Fruit fly (Drosophila melanogaster) whole organism, embryonic: ENCODE measurements around the gene CG7387.
A peak's percentile ranks its signal among the peaks of the same experiment; 100 is the strongest.

Source experiments
- Blimp-1 ChIP-seq: fragments of 200-800 bp; sonication (Bioruptor generic); optimal IDR thresholded peaks from 3 replicates; lab custom pipeline; 2018; ENCODE audit warnings: missing biosample characterization, missing genetic modification characterization, mild to moderate bottlenecking, moderate library complexity, missing genetic modification reagents
- CG11504 ChIP-seq: fragments of 200-800 bp; sonication (Bioruptor generic); optimal IDR thresholded peaks from 3 replicates; lab custom pipeline; 2019; ENCODE audit warnings: missing biosample characterization, mild to moderate bottlenecking, missing genetic modification characterization, moderate library complexity
- CG12219 ChIP-seq: fragments of 200-800 bp; sonication (Bioruptor generic); optimal IDR thresholded peaks from 3 replicates; lab custom pipeline; 2018; ENCODE audit warnings: missing biosample characterization, mild to moderate bottlenecking, missing genetic modification characterization
- CG12659 ChIP-seq: fragments of 200-800 bp; sonication (Bioruptor generic); optimal IDR thresholded peaks from 3 replicates; lab custom pipeline; 2017; ENCODE audit warnings: mild to moderate bottlenecking, missing biosample characterization, missing genetic modification reagents, missing genetic modification characterization
- CG13287 ChIP-seq: fragments of 200-800 bp; sonication (Bioruptor generic); IDR thresholded peaks from 2 replicates; pipeline ENCODE4 v1.3.6; 2022; ENCODE audit warnings: missing biosample characterization, missing genetic modification characterization; ENCODE audit not compliant: partially characterized antibody
- CG17612 ChIP-seq: fragments of 200-800 bp; sonication (Bioruptor generic); IDR thresholded peaks from 2 replicates; pipeline ENCODE4 v1.3.6; 2022; ENCODE audit warnings: missing biosample characterization, missing genetic modification characterization
- CG2202 ChIP-seq: fragments of 200-800 bp; sonication (Bioruptor generic); optimal IDR thresholded peaks from 2 replicates; lab custom pipeline; 2018; ENCODE audit warnings: missing biosample characterization, mild to moderate bottlenecking, missing genetic modification characterization
- CG2875 ChIP-seq: fragments of 200-800 bp; sonication (Bioruptor generic); optimal IDR thresholded peaks from 2 replicates; lab custom pipeline; 2017; ENCODE audit warnings: missing biosample characterization, mild to moderate bottlenecking, missing genetic modification characterization, missing genetic modification reagents
- CG31365 ChIP-seq: fragments of 200-800 bp; sonication (Bioruptor generic); optimal IDR thresholded peaks from 2 replicates; lab custom pipeline; 2018; ENCODE audit warnings: missing biosample characterization, mild to moderate bottlenecking, missing genetic modification characterization
- CG32772 ChIP-seq: fragments of 200-800 bp; sonication (Bioruptor generic); IDR thresholded peaks from 2 replicates; pipeline ENCODE4 v1.3.6; 2022; ENCODE audit warnings: missing biosample characterization, missing genetic modification characterization
- CG3281 ChIP-seq: fragments of 200-800 bp; sonication (Bioruptor generic); optimal IDR thresholded peaks from 3 replicates; lab custom pipeline; 2017; ENCODE audit warnings: missing biosample characterization, mild to moderate bottlenecking, missing genetic modification characterization
- CG33557 ChIP-seq: fragments of 200-800 bp; sonication (Bioruptor generic); optimal IDR thresholded peaks from 2 replicates; lab custom pipeline; 2019; ENCODE audit warnings: missing biosample characterization, mild to moderate bottlenecking, missing genetic modification characterization, moderate library complexity
- CG4328 ChIP-seq: fragments of 200-800 bp; sonication (Bioruptor generic); optimal IDR thresholded peaks from 3 replicates; lab custom pipeline; 2017; ENCODE audit warnings: missing biosample characterization, missing genetic modification reagents, missing genetic modification characterization
- CG6254 ChIP-seq: fragments of 200-800 bp; sonication (Bioruptor generic); optimal IDR thresholded peaks from 3 replicates; lab custom pipeline; 2017; ENCODE audit warnings: mild to moderate bottlenecking, missing biosample characterization, missing genetic modification reagents, missing genetic modification characterization
- CG8924 ChIP-seq: fragments of 200-800 bp; optimal IDR thresholded peaks from 3 replicates; lab custom pipeline; 2019; ENCODE audit warnings: missing biosample characterization, mild to moderate bottlenecking, missing genetic modification characterization, moderate library complexity
- CHES-1-like ChIP-seq: fragments of 200-800 bp; sonication (Bioruptor generic); optimal IDR thresholded peaks from 2 replicates; lab custom pipeline; 2016; ENCODE audit warnings: missing biosample characterization, missing genetic modification characterization
- D19A ChIP-seq: fragments of 200-800 bp; optimal IDR thresholded peaks from 3 replicates; lab custom pipeline; 2019; ENCODE audit warnings: missing biosample characterization, mild to moderate bottlenecking, missing genetic modification characterization, moderate library complexity
- Hr39 ChIP-seq: fragments of >200 bp; optimal IDR thresholded peaks from 2 replicates; lab custom pipeline; 2017
- Hr51 ChIP-seq, 2 experiments: fragments of 200-800 bp; sonication (Bioruptor generic); optimal IDR thresholded peaks; 2 replicates in 1 of 2; 3 replicates in 1 of 2; lab custom pipeline; 2016 to 2018; ENCODE audit warnings: missing biosample characterization in 2 of 2, missing genetic modification characterization in 2 of 2, mild to moderate bottlenecking in 1 of 2, moderate library complexity in 1 of 2
- Lim3 ChIP-seq: fragments of 200-800 bp; sonication (Bioruptor generic); IDR thresholded peaks from 2 replicates; pipeline ENCODE4 v1.3.6; 2022; ENCODE audit warnings: missing biosample characterization, missing genetic modification characterization
- Med ChIP-seq: fragments of 200-800 bp; sonication (Bioruptor generic); peaks from one replicate; lab custom pipeline; 2016; ENCODE audit warnings: missing biosample characterization, missing genetic modification characterization, mild to moderate bottlenecking, inconsistent platforms, moderate library complexity
- Meics ChIP-seq: fragments of 200-800 bp; sonication (Bioruptor generic); optimal IDR thresholded peaks from 2 replicates; lab custom pipeline; 2017; ENCODE audit warnings: missing biosample characterization, mild to moderate bottlenecking, missing genetic modification characterization
- NK7.1 ChIP-seq: fragments of 200-800 bp; sonication (Bioruptor generic); optimal IDR thresholded peaks from 3 replicates; lab custom pipeline; 2016; ENCODE audit warnings: missing biosample characterization, missing genetic modification characterization
- Optix ChIP-seq: fragments of 200-800 bp; sonication (Bioruptor generic); IDR thresholded peaks from 3 replicates; pipeline ENCODE4 v1.3.6; 2022; ENCODE audit warnings: missing biosample characterization, missing genetic modification characterization
- Sry-β ChIP-seq: fragments of 200-800 bp; sonication (Bioruptor generic); optimal IDR thresholded peaks from 2 replicates; lab custom pipeline; 2018; ENCODE audit warnings: missing biosample characterization, mild to moderate bottlenecking, missing genetic modification characterization, moderate library complexity
- Stat92E ChIP-seq, 3 experiments: fragments of >200 bp in 2 of 3; fragments of 200-800 bp in 1 of 3; sonication (Bioruptor generic) in 1 of 3; optimal IDR thresholded peaks; 2 replicates each; lab custom pipeline; 2017 to 2019; ENCODE audit warnings: missing biosample characterization in 3 of 3, missing genetic modification characterization in 3 of 3, mild to moderate bottlenecking in 1 of 3, moderate library complexity in 1 of 3
- ac ChIP-seq: fragments of 200-800 bp; sonication (Bioruptor generic); optimal IDR thresholded peaks from 3 replicates; lab custom pipeline; 2017; ENCODE audit warnings: missing biosample characterization, mild to moderate bottlenecking, missing genetic modification characterization
- aop ChIP-seq: fragments of 200-800 bp; sonication (Bioruptor generic); IDR thresholded peaks from 2 replicates; pipeline ENCODE4 v1.3.6; 2022; ENCODE audit warnings: missing biosample characterization, missing genetic modification characterization
- chif ChIP-seq, 2 experiments: fragments of 200-800 bp; sonication (Bioruptor generic); optimal IDR thresholded peaks; 3 replicates each; lab custom pipeline; 2016; ENCODE audit warnings: missing biosample characterization in 2 of 2, missing genetic modification characterization in 2 of 2
- chinmo ChIP-seq: fragments of 200-800 bp; sonication (Bioruptor generic); IDR thresholded peaks from 4 replicates; pipeline ENCODE4 v1.3.6; 2022; ENCODE audit warnings: missing biosample characterization, missing genetic modification characterization; ENCODE audit not compliant: partially characterized antibody
- chm ChIP-seq: fragments of 200-800 bp; sonication (Bioruptor generic); IDR thresholded peaks from 2 replicates; pipeline ENCODE4 v1.3.6; 2022; ENCODE audit warnings: missing biosample characterization, missing genetic modification characterization
- chn ChIP-seq: fragments of 200-800 bp; sonication (Bioruptor generic); optimal IDR thresholded peaks from 2 replicates; lab custom pipeline; 2016; ENCODE audit warnings: missing biosample characterization, missing genetic modification characterization
- crc ChIP-seq: fragments of 200-800 bp; sonication (Bioruptor generic); optimal IDR thresholded peaks from 2 replicates; lab custom pipeline; 2016; ENCODE audit warnings: missing biosample characterization, missing genetic modification characterization
- croc ChIP-seq: fragments of 200-800 bp; sonication (Bioruptor generic); conservative IDR thresholded peaks from 3 replicates; pipeline ENCODE4 v1.3.6; 2022; ENCODE audit warnings: missing biosample characterization, missing genetic modification characterization
- dimm ChIP-seq: fragments of 200-800 bp; sonication (Bioruptor generic); IDR thresholded peaks from 2 replicates; pipeline ENCODE4 v1.3.6; 2022; ENCODE audit warnings: missing biosample characterization, missing genetic modification characterization
- dmrt99B ChIP-seq: fragments of 200-800 bp; sonication (Bioruptor generic); optimal IDR thresholded peaks from 2 replicates; lab custom pipeline; 2018; ENCODE audit warnings: missing biosample characterization, mild to moderate bottlenecking, missing genetic modification characterization, moderate library complexity
- eve ChIP-seq, 2 experiments: fragments of >200 bp; optimal IDR thresholded peaks; 2 replicates each; lab custom pipeline; 2017; ENCODE audit warnings: missing biosample characterization in 2 of 2, missing genetic modification characterization in 2 of 2
- gcm2 ChIP-seq: fragments of 200-800 bp; sonication (Bioruptor generic); optimal IDR thresholded peaks from 2 replicates; lab custom pipeline; 2016; ENCODE audit warnings: missing biosample characterization, missing genetic modification characterization
- kni ChIP-seq: fragments of 200-800 bp; sonication (Bioruptor generic); optimal IDR thresholded peaks from 3 replicates; lab custom pipeline; 2017; ENCODE audit warnings: mild to moderate bottlenecking, missing biosample characterization, missing genetic modification reagents, missing genetic modification characterization
- lmd ChIP-seq: fragments of 200-800 bp; sonication (Bioruptor generic); IDR thresholded peaks from 2 replicates; pipeline ENCODE4 v1.3.6; 2022; ENCODE audit warnings: missing biosample characterization, missing genetic modification characterization
- mirr ChIP-seq: fragments of 200-800 bp; sonication (Bioruptor generic); optimal IDR thresholded peaks from 3 replicates; lab custom pipeline; 2018; ENCODE audit warnings: missing biosample characterization, mild to moderate bottlenecking, missing genetic modification characterization
- nerfin-1 ChIP-seq: fragments of 200-800 bp; sonication (Bioruptor generic); optimal IDR thresholded peaks from 3 replicates; lab custom pipeline; 2019; ENCODE audit warnings: missing biosample characterization, mild to moderate bottlenecking, missing genetic modification characterization, moderate library complexity
- pnt ChIP-seq: fragments of 200-800 bp; sonication (Bioruptor generic); optimal IDR thresholded peaks from 3 replicates; lab custom pipeline; 2016; ENCODE audit warnings: missing biosample characterization, missing genetic modification characterization
- schlank ChIP-seq: fragments of 200-800 bp; sonication (Bioruptor generic); optimal IDR thresholded peaks from 2 replicates; lab custom pipeline; 2018; ENCODE audit warnings: missing biosample characterization, mild to moderate bottlenecking, missing genetic modification characterization
- tio ChIP-seq: fragments of 200-800 bp; sonication (Bioruptor generic); optimal IDR thresholded peaks from 2 replicates; lab custom pipeline; 2017; ENCODE audit warnings: missing biosample characterization, missing genetic modification characterization, inconsistent platforms
- trh ChIP-seq: fragments of 200-800 bp; sonication (Bioruptor generic); optimal IDR thresholded peaks from 2 replicates; lab custom pipeline; 2016; ENCODE audit warnings: missing biosample characterization, missing genetic modification characterization
- zen2 ChIP-seq: fragments of 200-800 bp; sonication (Bioruptor generic); IDR thresholded peaks from 3 replicates; pipeline ENCODE4 v1.3.6; 2022; ENCODE audit warnings: missing biosample characterization, missing genetic modification characterization; ENCODE audit not compliant: partially characterized antibody
- zfh1 ChIP-seq: fragments of 200-800 bp; sonication (Bioruptor generic); IDR thresholded peaks from 3 replicates; pipeline ENCODE4 v1.3.6; 2022; ENCODE audit warnings: missing biosample characterization, missing genetic modification characterization

CG7387 gene

dm6 chr3L:8185263-8186227 is 7.4 kb downstream of the CG7387 start (continued):
- no peak for TF ChIP-seq Meics (GFP tag; lab: Kevin White, UChicago)
- no peak for TF ChIP-seq Lim3 (GFP tag; lab: Robert Waterston, UW)
- no peak for TF ChIP-seq schlank (tag; lab: Kevin White, UChicago)
- peak; percentile 57 for TF ChIP-seq CG11504 (tag; lab: Kevin White, UChicago)
- TF ChIP-seq eve (GFP tag; optimal IDR thresholded peaks at IDR 0.05; lab: Kevin White, UChicago): no peak
- TF ChIP-seq Med (GFP tag; lab: Kevin White, UChicago): peak; percentile 84
- no peak for TF ChIP-seq CG33557 (GFP tag; lab: Kevin White, UChicago)
- peak; percentile 26 for TF ChIP-seq chn
- TF ChIP-seq crc (GFP tag; lab: Kevin White, UChicago): no peak
- TF ChIP-seq mirr (GFP tag; lab: Kevin White, UChicago): peak; percentile 93
- TF ChIP-seq CG13287 (GFP tag; lab: Robert Waterston, UW): no peak
- no peak for TF ChIP-seq chm (GFP tag; lab: Robert Waterston, UW)
- TF ChIP-seq CG3281 (GFP tag; lab: Kevin White, UChicago): peak; percentile 64
- TF ChIP-seq CG31365 (tag; lab: Kevin White, UChicago): no peak
- no peak for TF ChIP-seq dimm (GFP tag; lab: Robert Waterston, UW)
- TF ChIP-seq trh (GFP tag; lab: Kevin White, UChicago): no peak
- TF ChIP-seq chif (GFP tag; optimal IDR thresholded peaks at IDR 0.05; lab: Kevin White, UChicago): peak in 1 of 2 experiments; percentile 49
- peak; percentile 21 for TF ChIP-seq CG6254 (GFP tag; lab: Kevin White, UChicago)
- peak; percentile 2 for TF ChIP-seq nerfin-1 (tag; lab: Kevin White, UChicago)
- TF ChIP-seq Stat92E (GFP tag; optimal IDR thresholded peaks at IDR 0.05; lab: Kevin White, UChicago): no peak
- TF ChIP-seq CG2875 (GFP tag; lab: Kevin White, UChicago): no peak
- no peak for TF ChIP-seq aop (GFP tag; lab: Robert Waterston, UW)
- TF ChIP-seq CG32772: peak; percentile 48
- peak; percentile 39 for TF ChIP-seq tio (GFP tag; lab: Kevin White, UChicago)
- TF ChIP-seq dmrt99B: no peak
- no peak for TF ChIP-seq gcm2 (GFP tag; lab: Kevin White, UChicago)
- TF ChIP-seq ac (GFP tag; lab: Kevin White, UChicago): no peak
- TF ChIP-seq Hr39: no peak
- peak; percentile 100 for TF ChIP-seq D19A (tag; lab: Kevin White, UChicago)
- TF ChIP-seq chinmo: 0 out of 4 replicates have a peak, but pooled peaks have one; percentile 41
- peak; percentile 63 for TF ChIP-seq lmd (GFP tag; lab: Robert Waterston, UW)
- TF ChIP-seq CG2202 (tag; lab: Kevin White, UChicago): no peak
- peak; percentile 56; the same call in 1 of the 3 replicates for TF ChIP-seq Optix (GFP tag; lab: Robert Waterston, UW)
- no peak for TF ChIP-seq croc (GFP tag; lab: Robert Waterston, UW)
- TF ChIP-seq CG12219 (GFP tag; lab: Kevin White, UChicago): peak; percentile 18
- no peak for TF ChIP-seq zen2 (GFP tag; lab: Robert Waterston, UW)
- no peak for TF ChIP-seq kni (GFP tag; lab: Kevin White, UChicago)
- peak; percentile 44 for TF ChIP-seq CHES-1-like (GFP tag; lab: Kevin White, UChicago)
- TF ChIP-seq CG4328: no peak
- peak; percentile 4; the same call in 1 of the 3 replicates for TF ChIP-seq zfh1 (GFP tag; lab: Robert Waterston, UW)
- no peak for TF ChIP-seq NK7.1 (GFP tag; lab: Kevin White, UChicago)
- no peak for TF ChIP-seq CG17612 (GFP tag; lab: Robert Waterston, UW)
- TF ChIP-seq pnt: peak; percentile 3
- peak; percentile 26 for TF ChIP-seq Blimp-1 (GFP tag; lab: Kevin White, UChicago)
- peak; percentile 20 for TF ChIP-seq CG8924
- TF ChIP-seq CG12659: peak; percentile 33
- TF ChIP-seq Hr51 (GFP tag; optimal IDR thresholded peaks at IDR 0.05; lab: Kevin White, UChicago): peak; percentile 37 to 62
- TF ChIP-seq Sry-β: no peak
